Worm (Caenorhabditis elegans) whole organism, late embryonic: ENCODE data around the gene F08D12.3.

Experiments
- fkh-6 ChIP-seq: sonication (generic microtip); optimal IDR thresholded peaks from 2 replicates; lab custom pipeline; 2016; ENCODE audit warnings: missing genetic modification characterization, missing compliant biosample characterization
- hlh-6 ChIP-seq: sonication (generic microtip); optimal IDR thresholded peaks from 2 replicates; lab custom pipeline; 2016; ENCODE audit warnings: missing genotype, missing genetic modification characterization, missing compliant biosample characterization
- nfya-1 ChIP-seq: sonication (generic microtip); optimal IDR thresholded peaks from 2 replicates; lab custom pipeline; 2017; ENCODE audit warnings: missing genetic modification characterization, mild to moderate bottlenecking, missing compliant biosample characterization, antibody characterized with exemption, moderate library complexity
- npax-4 ChIP-seq: sonication (generic microtip); optimal IDR thresholded peaks from 2 replicates; lab custom pipeline; 2016; ENCODE audit warnings: missing genetic modification characterization, missing compliant biosample characterization
- pat-9 ChIP-seq: fragments of 200-800 bp; sonication (Bioruptor generic); optimal IDR thresholded peaks from 2 replicates; lab custom pipeline; 2018; ENCODE audit warnings: mild to moderate bottlenecking, missing genetic modification characterization, moderate library complexity, missing compliant biosample characterization
- pqm-1 ChIP-seq: sonication (generic microtip); optimal IDR thresholded peaks from 2 replicates; lab custom pipeline; 2016; ENCODE audit warnings: missing genetic modification characterization, missing compliant biosample characterization
- ref-2 ChIP-seq: sonication (generic microtip); optimal IDR thresholded peaks from 2 replicates; lab custom pipeline; 2016; ENCODE audit warnings: missing genetic modification characterization, missing compliant biosample characterization
- rnt-1 ChIP-seq: sonication (generic microtip); optimal IDR thresholded peaks from 2 replicates; lab custom pipeline; 2016; ENCODE audit warnings: missing genetic modification characterization, missing compliant biosample characterization
- tbx-2 ChIP-seq: sonication (generic microtip); optimal IDR thresholded peaks from 2 replicates; lab custom pipeline; 2016; ENCODE audit warnings: missing genetic modification characterization, missing compliant biosample characterization

DNA sequence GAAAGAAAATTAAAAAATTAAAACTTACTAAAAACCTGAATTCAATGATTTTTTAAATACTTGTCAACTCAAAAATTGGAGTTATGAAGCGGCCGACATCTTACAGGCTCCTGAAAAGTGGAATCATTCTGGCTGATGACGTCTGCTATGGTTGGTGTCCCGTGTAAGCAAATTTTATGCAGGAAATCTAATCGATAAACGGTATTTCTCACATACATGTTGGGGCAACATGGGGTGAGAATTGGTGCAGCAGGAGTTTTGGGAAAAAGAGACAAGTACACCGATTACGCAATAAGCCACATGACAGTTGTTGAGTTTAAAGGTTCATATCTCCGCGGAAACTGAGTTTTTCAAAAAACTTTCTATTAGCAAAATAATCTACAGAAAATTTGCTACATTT, 36.1 kb downstream of the F08D12.3 start, which contains the start of gene K12H6.2:
- TF ChIP-seq fkh-6 (tag; lab: Kevin White, UChicago) (no peak), npax-4 (tag; lab: Kevin White, UChicago) (no peak), ref-2 (tag; lab: Kevin White, UChicago) (no peak), tbx-2 (tag; lab: Kevin White, UChicago) (no peak), pat-9 (no peak), hlh-6 (no peak), nfya-1 (tag; lab: Kevin White, UChicago) (no peak), pqm-1 (tag; lab: Kevin White, UChicago) (no peak), rnt-1 (tag; lab: Kevin White, UChicago) (no peak)
